Worm (Caenorhabditis elegans) whole organism, L1 larva: ENCODE measurements around the gene Y43C5A.2.

Source experiments
- aly-2 ChIP-seq: fragments of 150-350 bp; optimal IDR thresholded peaks from 2 replicates; lab custom pipeline; 2014; ENCODE audit warnings: missing biosample characterization, missing genetic modification characterization
- ceh-88 ChIP-seq: fragments of 200-800 bp; sonication (Bioruptor generic); IDR thresholded peaks from 2 replicates; pipeline ENCODE4 v1.3.6; 2022; ENCODE audit warnings: missing genetic modification characterization, missing compliant biosample characterization
- elt-3 ChIP-seq, 6 experiments: fragments of 150-350 bp in 1 of 6; sonication (generic microtip); optimal IDR thresholded peaks; 2 replicates each; lab custom pipeline; 2017 to 2018; ENCODE audit warnings: missing biosample characterization in 6 of 6, missing genetic modification characterization in 6 of 6, inconsistent platforms in 1 of 6
- hpl-2 ChIP-seq: fragments of 150-350 bp; optimal IDR thresholded peaks from 2 replicates; lab custom pipeline; 2014; ENCODE audit warnings: missing biosample characterization, missing genetic modification reagents, missing genetic modification characterization
- mdl-1 ChIP-seq, 2 experiments: fragments of 150-350 bp; optimal IDR thresholded peaks; 2 replicates each; lab custom pipeline; 2014 to 2017; ENCODE audit warnings: missing biosample characterization in 2 of 2, missing genetic modification characterization in 2 of 2, inconsistent platforms in 1 of 2
- nhr-90 ChIP-seq: sonication (generic microtip); optimal IDR thresholded peaks from 2 replicates; lab custom pipeline; 2016; ENCODE audit warnings: mild to moderate bottlenecking, missing genetic modification characterization, missing compliant biosample characterization; ENCODE audit not compliant: poor library complexity
- tbx-2 ChIP-seq: sonication (generic microtip); optimal IDR thresholded peaks from 2 replicates; lab custom pipeline; 2016; ENCODE audit warnings: missing genetic modification characterization, missing compliant biosample characterization

DNA sequence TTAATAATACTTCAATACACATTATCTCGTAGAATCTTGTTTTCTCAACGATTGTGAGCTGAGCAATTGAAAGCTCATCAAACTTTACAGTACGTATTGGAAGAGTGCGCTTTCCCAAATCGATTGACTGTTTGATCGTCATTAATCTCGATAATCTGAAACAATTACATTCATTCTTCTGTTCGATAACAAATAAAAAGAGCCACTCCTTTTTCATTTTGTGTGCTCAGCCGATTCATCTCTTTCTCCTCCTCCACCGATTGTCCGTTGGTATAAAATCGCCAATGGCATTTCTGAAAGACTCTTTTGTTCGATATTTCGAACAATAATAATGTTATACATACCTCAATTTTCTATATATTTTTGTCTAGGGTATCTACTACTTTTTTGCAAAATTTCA is 46.0 kb upstream of the Y43C5A.2 start, which contains the start of gene nas-12:
- TF ChIP-seq nhr-90 (tag; lab: Kevin White, UChicago) (no peak), ceh-88 (GFP tag; lab: Robert Waterston, UW) (no peak), aly-2 (tag; lab: Kevin White, UChicago) (no peak), tbx-2 (tag; lab: Kevin White, UChicago) (no peak), elt-3 (tag; optimal IDR thresholded peaks at IDR 0.05; lab: Kevin White, UChicago) (no peak), hpl-2 (GFP tag; lab: Kevin White, UChicago) (no peak), mdl-1 (tag; optimal IDR thresholded peaks at IDR 0.05; lab: Kevin White, UChicago) (no peak)
